Fruit fly (Drosophila melanogaster) whole organism, wandering third instar larva: ENCODE data around the gene MED10.

ENCODE experiments used
- Abd-B ChIP-seq: fragments of >200 bp; optimal IDR thresholded peaks from 2 replicates; lab custom pipeline; 2017; ENCODE audit warnings: missing biosample characterization, missing genetic modification characterization
- CG32264 ChIP-seq: fragments of 200-800 bp; sonication (Bioruptor generic); optimal IDR thresholded peaks from 2 replicates; lab custom pipeline; 2016; ENCODE audit warnings: missing biosample characterization, missing genetic modification characterization
- CG9705 ChIP-seq: fragments of 200-800 bp; sonication (Bioruptor generic); optimal IDR thresholded peaks from 2 replicates; lab custom pipeline; 2018; ENCODE audit warnings: missing biosample characterization, mild to moderate bottlenecking, missing genetic modification characterization
- CrebA ChIP-seq: fragments of 200-800 bp; sonication (Bioruptor generic); optimal IDR thresholded peaks from 2 replicates; lab custom pipeline; 2016; ENCODE audit warnings: missing biosample characterization, mild to moderate bottlenecking, missing genetic modification characterization, borderline replicate concordance
- Dfd ChIP-seq: fragments of >200 bp; optimal IDR thresholded peaks from 2 replicates; lab custom pipeline; 2017; ENCODE audit warnings: missing biosample characterization, missing genetic modification characterization
- Dif ChIP-seq: fragments of 200-275, 200-300 bp; sonication (Bioruptor generic); optimal IDR thresholded peaks from 2 replicates; lab custom pipeline; 2018; ENCODE audit warnings: missing biosample characterization, missing genetic modification characterization; ENCODE audit not compliant: partially characterized antibody
- GATAd ChIP-seq: sonication (Bioruptor generic); optimal IDR thresholded peaks from 2 replicates; lab custom pipeline; 2016; ENCODE audit warnings: missing biosample characterization, missing genetic modification characterization
- HLH106 ChIP-seq: fragments of 200-800 bp; optimal IDR thresholded peaks from 3 replicates; lab custom pipeline; 2019; ENCODE audit warnings: missing biosample characterization, mild to moderate bottlenecking, missing genetic modification characterization, moderate library complexity
- Hnf4 ChIP-seq: fragments of 200-800 bp; sonication (Bioruptor generic); optimal IDR thresholded peaks from 2 replicates; lab custom pipeline; 2016; ENCODE audit warnings: missing biosample characterization, mild to moderate bottlenecking, missing genetic modification characterization
- Hr78 ChIP-seq: fragments of >200 bp; optimal IDR thresholded peaks from 2 replicates; lab custom pipeline; 2017; ENCODE audit warnings: missing biosample characterization, missing genetic modification characterization
- Hr83 ChIP-seq: fragments of 200-300 bp; sonication (Bioruptor generic); optimal IDR thresholded peaks from 2 replicates; lab custom pipeline; 2016; ENCODE audit warnings: missing biosample characterization, mild to moderate bottlenecking, missing genetic modification characterization, moderate library complexity; ENCODE audit not compliant: poor library complexity, severe bottlenecking
- Jra ChIP-seq: sonication (Bioruptor generic); optimal IDR thresholded peaks from 2 replicates; lab custom pipeline; 2016; ENCODE audit warnings: missing biosample characterization, missing genetic modification characterization
- Mio ChIP-seq: sonication (Bioruptor generic); optimal IDR thresholded peaks from 2 replicates; lab custom pipeline; 2016; ENCODE audit warnings: missing biosample characterization, missing genetic modification characterization
- Myc ChIP-seq: fragments of >200 bp; optimal IDR thresholded peaks from 2 replicates; lab custom pipeline; 2017
- N ChIP-seq: fragments of >200 bp; optimal IDR thresholded peaks from 2 replicates; lab custom pipeline; 2018; ENCODE audit warnings: missing biosample characterization, missing external identifiers, missing genetic modification characterization
- OdsH ChIP-seq: fragments of 200-800 bp; sonication (Bioruptor generic); optimal IDR thresholded peaks from 2 replicates; lab custom pipeline; 2016; ENCODE audit warnings: missing biosample characterization, mild to moderate bottlenecking, missing genetic modification characterization
- Rel ChIP-seq, 2 experiments: fragments of 200-800 bp; sonication (Bioruptor generic) in 1 of 2; optimal IDR thresholded peaks; 2 replicates in 1 of 2; 3 replicates in 1 of 2; lab custom pipeline; 2016 to 2019; ENCODE audit warnings: mild to moderate bottlenecking in 2 of 2, missing biosample characterization in 2 of 2, missing genetic modification characterization in 2 of 2, moderate library complexity in 1 of 2
- Sp1 ChIP-seq: fragments of 200-800 bp; sonication (Bioruptor generic); optimal IDR thresholded peaks from 3 replicates; lab custom pipeline; 2019; ENCODE audit warnings: missing biosample characterization, mild to moderate bottlenecking, missing genetic modification characterization, moderate library complexity
- Vsx2 ChIP-seq: fragments of 200-300, 225-300 bp; sonication (Bioruptor generic); optimal IDR thresholded peaks from 2 replicates; lab custom pipeline; 2018; ENCODE audit warnings: missing biosample characterization, missing genetic modification characterization; ENCODE audit not compliant: partially characterized antibody
- br ChIP-seq: fragments of 200-800 bp; sonication (Bioruptor generic); optimal IDR thresholded peaks from 2 replicates; lab custom pipeline; 2016; ENCODE audit warnings: missing biosample characterization, missing genetic modification characterization
- brk ChIP-seq: fragments of 200-800 bp; sonication (Bioruptor generic); optimal IDR thresholded peaks from 2 replicates; lab custom pipeline; 2016; ENCODE audit warnings: missing biosample characterization, mild to moderate bottlenecking, missing genetic modification characterization
- dl ChIP-seq, 2 experiments: fragments of 175-275, 200-275 bp in 1 of 2; fragments of 200-275 bp in 1 of 2; sonication (Bioruptor generic); optimal IDR thresholded peaks; lab custom pipeline; 2018; ENCODE audit warnings: mild to moderate bottlenecking in 2 of 2, missing biosample characterization in 2 of 2, missing genetic modification characterization in 2 of 2, moderate library complexity in 2 of 2; ENCODE audit not compliant: partially characterized antibody in 2 of 2, insufficient read depth in 1 of 2
- dmrt93B ChIP-seq: fragments of 200-800 bp; sonication (Bioruptor generic); optimal IDR thresholded peaks from 2 replicates; lab custom pipeline; 2018; ENCODE audit warnings: missing biosample characterization, mild to moderate bottlenecking, missing genetic modification characterization
- dsf ChIP-seq: sonication (Bioruptor generic); optimal IDR thresholded peaks from 2 replicates; lab custom pipeline; 2016; ENCODE audit warnings: missing biosample characterization, missing genetic modification characterization, borderline replicate concordance
- ey ChIP-seq: fragments of 200-800 bp; sonication (Bioruptor generic); optimal IDR thresholded peaks from 2 replicates; lab custom pipeline; 2016; ENCODE audit warnings: missing biosample characterization, missing genetic modification characterization
- foxo ChIP-seq, 2 experiments: fragments of 200-800 bp; sonication (Bioruptor generic); optimal IDR thresholded peaks; 2 replicates in 1 of 2; 3 replicates in 1 of 2; lab custom pipeline; 2016 to 2017; ENCODE audit warnings: missing biosample characterization in 2 of 2, missing genetic modification characterization in 2 of 2
- fru ChIP-seq: fragments of 200-800 bp; sonication (Bioruptor generic); optimal IDR thresholded peaks from 3 replicates; lab custom pipeline; 2016; ENCODE audit warnings: missing biosample characterization, mild to moderate bottlenecking, missing genetic modification characterization
- h ChIP-seq: fragments of 200-800 bp; sonication (Bioruptor generic); optimal IDR thresholded peaks from 3 replicates; lab custom pipeline; 2016; ENCODE audit warnings: missing biosample characterization, mild to moderate bottlenecking, missing genetic modification characterization
- jim ChIP-seq: fragments of 175-275, 200-325 bp; sonication (Bioruptor generic); optimal IDR thresholded peaks from 2 replicates; lab custom pipeline; 2016; ENCODE audit warnings: missing biosample characterization, mild to moderate bottlenecking, missing genetic modification characterization
- lola ChIP-seq: fragments of >200 bp; optimal IDR thresholded peaks from 2 replicates; lab custom pipeline; 2017; ENCODE audit warnings: missing biosample characterization, missing genetic modification characterization
- pan ChIP-seq: fragments of >200 bp; optimal IDR thresholded peaks from 2 replicates; lab custom pipeline; 2017
- psq ChIP-seq: fragments of 200-800 bp; sonication (Bioruptor generic); optimal IDR thresholded peaks from 3 replicates; lab custom pipeline; 2017; ENCODE audit warnings: missing biosample characterization, mild to moderate bottlenecking, missing genetic modification characterization, moderate library complexity
- rgr ChIP-seq: fragments of 200-800 bp; sonication (Bioruptor generic); optimal IDR thresholded peaks from 3 replicates; lab custom pipeline; 2016; ENCODE audit warnings: missing biosample characterization, mild to moderate bottlenecking, missing genetic modification characterization
- sage ChIP-seq: fragments of 200-800 bp; sonication (Bioruptor generic); optimal IDR thresholded peaks from 2 replicates; lab custom pipeline; 2016; ENCODE audit warnings: missing biosample characterization, mild to moderate bottlenecking, missing genetic modification characterization
- sv ChIP-seq: fragments of 200-800 bp; sonication (Bioruptor generic); optimal IDR thresholded peaks from 3 replicates; lab custom pipeline; 2016; ENCODE audit warnings: missing biosample characterization, missing genetic modification characterization
- tai ChIP-seq: sonication (Bioruptor generic); optimal IDR thresholded peaks from 2 replicates; lab custom pipeline; 2016; ENCODE audit warnings: missing biosample characterization, missing genetic modification characterization
- usp ChIP-seq: fragments of >200 bp; optimal IDR thresholded peaks from 2 replicates; lab custom pipeline; 2017; ENCODE audit warnings: missing biosample characterization, missing genetic modification characterization
- woc ChIP-seq: sonication (Bioruptor generic); optimal IDR thresholded peaks from 2 replicates; lab custom pipeline; 2016; ENCODE audit warnings: missing biosample characterization, mild to moderate bottlenecking, missing genetic modification characterization

Gene MED10

dm6 chr3L:16211156-16211935 lies 20.5 kb upstream of the MED10 start:
- TF ChIP-seq sv (GFP tag; lab: Kevin White, UChicago) (no peak), GATAd (GFP tag; lab: Kevin White, UChicago) (no peak), lola (GFP tag; lab: Kevin White, UChicago) (no peak), rgr (GFP tag; lab: Kevin White, UChicago) (peak; percentile 51), CrebA (GFP tag; lab: Kevin White, UChicago) (no peak), Mio (GFP tag; lab: Kevin White, UChicago) (no peak), Dif (GFP tag; lab: Kevin White, UChicago) (peak; percentile 63), CG32264 (GFP tag; lab: Kevin White, UChicago) (no peak), OdsH (GFP tag; lab: Kevin White, UChicago) (peak; percentile 39), Sp1 (GFP tag; lab: Kevin White, UChicago) (peak; percentile 58), Hr83 (GFP tag; lab: Kevin White, UChicago) (no peak), Jra (GFP tag; lab: Kevin White, UChicago) (no peak), tai (peak; percentile 14), usp (no peak), HLH106 (tag; lab: Kevin White, UChicago) (peak; percentile 41), pan (lab: Kevin White, UChicago) (no peak), br (peak; percentile 21), dmrt93B (peak; percentile 27), h (GFP tag; lab: Kevin White, UChicago) (no peak), Hr78 (no peak), ey (peak; percentile 15), Myc (lab: Kevin White, UChicago) (no peak), brk (GFP tag; lab: Kevin White, UChicago) (no peak), Hnf4 (no peak), fru (GFP tag; lab: Kevin White, UChicago) (peak; percentile 21), dl (GFP tag; optimal IDR thresholded peaks at IDR 0.05; lab: Kevin White, UChicago; ENCODE audit: insufficient read depth in 1 of 2, partially characterized antibody in 2 of 2) (peak in 1 of 2 experiments; percentile 47), N (GFP tag; lab: Kevin White, UChicago) (no peak), CG9705 (GFP tag; lab: Kevin White, UChicago) (no peak), psq (GFP tag; lab: Kevin White, UChicago) (no peak), Dfd (no peak), jim (GFP tag; lab: Kevin White, UChicago) (peak; percentile 2), Rel (GFP tag; optimal IDR thresholded peaks at IDR 0.05; lab: Kevin White, UChicago) (no peak), Rel (tag; optimal IDR thresholded peaks at IDR 0.05; lab: Kevin White, UChicago) (no peak), woc (GFP tag; lab: Kevin White, UChicago) (peak; percentile 31), Vsx2 (GFP tag; lab: Kevin White, UChicago) (peak; percentile 45), sage (GFP tag; lab: Kevin White, UChicago) (no peak), foxo (GFP tag; optimal IDR thresholded peaks at IDR 0.05; lab: Kevin White, UChicago) (peak in 1 of 2 experiments; percentile 68), Abd-B (GFP tag; lab: Kevin White, UChicago) (no peak), dsf (no peak)

dm6 chr3L:16211936-16212287 lies 20.0 kb upstream of the MED10 start:
- TF ChIP-seq psq (GFP tag; lab: Kevin White, UChicago) (peak; percentile 66), Sp1 (GFP tag; lab: Kevin White, UChicago) (peak; percentile 19), OdsH (GFP tag; lab: Kevin White, UChicago) (peak; percentile 45), HLH106 (tag; lab: Kevin White, UChicago) (peak; percentile 5), foxo (GFP tag; optimal IDR thresholded peaks at IDR 0.05; lab: Kevin White, UChicago) (peak in 1 of 2 experiments; percentile 36), rgr (GFP tag; lab: Kevin White, UChicago) (no peak), N (GFP tag; lab: Kevin White, UChicago) (no peak)
